Worm (Caenorhabditis elegans): ENCODE measurements around the gene K01A2.5.

- TF ChIP-seq R02D3.7 (tag; optimal IDR thresholded peaks at IDR 0.05): no peak
- no peak for TF ChIP-seq mes-2 (tag; optimal IDR thresholded peaks at IDR 0.05; ENCODE audit: poor library complexity, severe bottlenecking)
- TF ChIP-seq Y105C5A.15 (GFP tag; IDR thresholded peaks at IDR 0.05): no peak
- TF ChIP-seq T20F7.1 (GFP tag; optimal IDR thresholded peaks at IDR 0.05): no peak
- no peak for TF ChIP-seq fkh-10 (GFP tag; optimal IDR thresholded peaks at IDR 0.05)
- TF ChIP-seq nhr-6 (tag; optimal IDR thresholded peaks at IDR 0.05): no peak
- TF ChIP-seq lir-3 (tag; optimal IDR thresholded peaks at IDR 0.05): no peak
- no peak for TF ChIP-seq unc-62 (GFP tag; optimal IDR thresholded peaks at IDR 0.05 in 1 of 2)
- TF ChIP-seq unc-62 (tag; optimal IDR thresholded peaks at IDR 0.05): no peak
- no peak for TF ChIP-seq ama-1 (optimal IDR thresholded peaks at IDR 0.05)
- TF ChIP-seq mxl-3 (GFP tag; optimal IDR thresholded peaks at IDR 0.05): no peak
- TF ChIP-seq nhr-111 (GFP tag; optimal IDR thresholded peaks at IDR 0.05): no peak
- TF ChIP-seq ztf-11 (tag; optimal IDR thresholded peaks at IDR 0.05): no peak
- TF ChIP-seq pqm-1 (tag; optimal IDR thresholded peaks at IDR 0.05): no peak
- TF ChIP-seq ceh-82 (tag; optimal IDR thresholded peaks at IDR 0.05): no peak
Measured at ce11 chrII:257519-257918, 43.6 kb upstream of the K01A2.5 start, which contains the start of gene cat-2.

Data from whole organism, L4 larva.